Worm (Caenorhabditis elegans): Measurements from ENCODE around the gene cht-4.

Gene cht-4

DNA sequence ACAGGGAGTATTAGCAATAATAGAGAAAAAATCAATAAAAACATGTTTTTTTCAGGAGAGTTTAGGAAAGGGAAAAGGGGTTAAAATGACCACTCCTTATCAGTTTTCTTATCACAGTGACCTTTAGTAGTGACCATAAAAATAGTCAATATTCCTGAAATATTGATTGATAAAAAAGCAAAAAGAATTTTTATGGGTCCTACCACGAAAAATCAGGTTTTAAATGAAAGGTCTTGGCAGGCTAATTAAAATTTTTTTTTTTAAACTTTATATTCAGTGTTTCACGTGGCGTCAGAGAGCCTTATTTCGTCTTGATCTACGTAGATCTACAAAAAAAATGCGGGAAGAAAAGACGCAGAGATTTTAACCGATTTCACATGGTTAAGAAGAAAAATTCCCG lies at the start of gene cht-4:
TSS of gene cht-4 (minus strand) at position 101 of the 400 bp plus-strand sequence.
- no peak for TF ChIP-seq tra-4 (tag; optimal IDR thresholded peaks at IDR 0.05)
- no peak for TF ChIP-seq hmbx-1 (tag; optimal IDR thresholded peaks at IDR 0.05)
- no peak for TF ChIP-seq flt-1 (GFP tag; IDR thresholded peaks at IDR 0.05)
- no peak for TF ChIP-seq ets-7 (tag; optimal IDR thresholded peaks at IDR 0.05)
- TF ChIP-seq ceh-13 (GFP tag; optimal IDR thresholded peaks at IDR 0.05): no peak
- no peak for TF ChIP-seq hmg-4 (GFP tag; optimal IDR thresholded peaks at IDR 0.05)
- TF ChIP-seq hnd-1 (tag; optimal IDR thresholded peaks at IDR 0.05): no peak
- no peak for TF ChIP-seq tbx-37 (GFP tag; conservative IDR thresholded peaks at IDR 0.05)
- TF ChIP-seq F13C5.2 (tag; optimal IDR thresholded peaks at IDR 0.05): no peak
- no peak for TF ChIP-seq B0310.2 (tag; optimal IDR thresholded peaks at IDR 0.05)
- TF ChIP-seq ama-1 (optimal IDR thresholded peaks at IDR 0.05): no peak
- TF ChIP-seq scrt-1 (GFP tag; IDR thresholded peaks at IDR 0.05): no peak
- no peak for TF ChIP-seq aly-1 (tag; optimal IDR thresholded peaks at IDR 0.05)
- no peak for TF ChIP-seq ceh-36 (tag; optimal IDR thresholded peaks at IDR 0.05)

DNA sequence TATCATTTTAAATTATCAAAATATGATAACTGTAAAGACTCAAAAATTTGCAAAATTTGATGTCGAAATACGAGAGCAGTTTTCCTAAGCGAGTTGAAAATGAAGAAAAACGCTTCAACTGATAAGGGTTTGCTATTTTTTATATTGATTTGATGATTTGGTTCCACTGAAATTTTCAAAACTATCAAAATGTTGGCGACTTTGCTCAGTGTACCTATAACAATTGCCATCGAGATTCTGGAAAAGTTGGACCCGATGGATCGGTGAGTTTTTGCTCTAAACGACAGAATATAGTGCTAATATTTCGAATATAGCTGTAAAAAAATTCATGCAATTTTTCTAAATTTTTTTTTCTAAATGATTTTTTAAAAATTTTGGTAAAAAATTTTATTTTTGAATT lies 48.5 kb upstream of the cht-4 start, which contains the start of the genes fbxa-13 and Y22D7AR.2:
TSS of gene fbxa-13 (minus strand) at position 101 of the 400 bp plus-strand sequence.
TSS of gene Y22D7AR.2 (plus strand) at position 148 of the 400 bp plus-strand sequence.
- TF ChIP-seq tbx-11 (GFP tag; IDR thresholded peaks at IDR 0.05) (no peak), hnd-1 (tag; optimal IDR thresholded peaks at IDR 0.05) (no peak), flt-1 (GFP tag; IDR thresholded peaks at IDR 0.05) (no peak), aly-1 (tag; optimal IDR thresholded peaks at IDR 0.05) (no peak), F13C5.2 (tag; optimal IDR thresholded peaks at IDR 0.05) (no peak), scrt-1 (GFP tag; IDR thresholded peaks at IDR 0.05) (no peak), ama-1 (optimal IDR thresholded peaks at IDR 0.05) (no peak), pes-1 (GFP tag; IDR thresholded peaks at IDR 0.05) (no peak), ets-7 (tag; optimal IDR thresholded peaks at IDR 0.05) (no peak), sea-1 (GFP tag; conservative IDR thresholded peaks at IDR 0.05) (no peak), tra-4 (tag; optimal IDR thresholded peaks at IDR 0.05) (no peak), ceh-13 (GFP tag; optimal IDR thresholded peaks at IDR 0.05) (no peak), ceh-36 (tag; optimal IDR thresholded peaks at IDR 0.05) (no peak)

DNA sequence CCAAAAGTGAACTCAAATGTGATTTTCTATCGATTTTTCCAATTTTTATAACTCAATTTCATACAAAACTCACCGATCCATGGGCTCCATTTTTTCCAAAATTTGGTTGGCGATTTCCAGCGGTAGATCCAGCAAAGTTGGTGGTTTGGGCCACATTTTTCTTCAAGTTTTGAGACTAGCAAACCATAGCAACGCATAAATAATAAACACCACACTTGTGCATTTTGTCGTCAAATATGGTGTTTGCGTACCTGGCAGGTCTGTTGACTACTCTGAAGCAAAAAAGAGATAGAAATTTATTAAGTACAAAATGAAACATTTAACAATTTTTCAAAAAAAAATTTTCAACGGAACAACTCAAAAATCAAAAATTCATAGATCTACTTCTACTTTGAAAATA lies 48.1 kb upstream of the cht-4 start:
- TF ChIP-seq hmg-4 (GFP tag; optimal IDR thresholded peaks at IDR 0.05) (no peak), F13C5.2 (tag; optimal IDR thresholded peaks at IDR 0.05) (no peak), ama-1 (optimal IDR thresholded peaks at IDR 0.05) (no peak)

DNA sequence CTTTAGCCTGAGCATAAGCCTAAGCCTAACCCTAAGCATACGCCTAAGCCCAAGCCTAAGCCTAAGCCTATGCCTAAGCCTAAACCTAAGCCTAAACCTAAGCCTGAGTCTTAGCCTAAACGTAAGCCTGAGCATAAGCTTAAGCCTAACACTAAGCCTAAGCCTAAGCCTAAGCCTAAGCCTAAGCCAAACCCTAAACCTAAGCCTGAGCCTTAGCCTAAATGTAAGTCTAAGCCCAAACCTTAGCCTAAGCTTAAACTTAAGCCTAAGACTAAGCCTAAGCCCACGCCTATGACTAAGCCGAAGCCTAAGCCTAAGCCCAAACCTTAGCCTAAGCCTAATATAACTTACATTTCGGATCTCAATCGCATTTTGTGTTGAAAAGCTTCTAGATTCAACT lies 46.7 kb upstream of the cht-4 start:
- TF ChIP-seq ceh-36 (tag; optimal IDR thresholded peaks at IDR 0.05) (peak; percentile 84), scrt-1 (GFP tag; IDR thresholded peaks at IDR 0.05) (no peak)

DNA sequence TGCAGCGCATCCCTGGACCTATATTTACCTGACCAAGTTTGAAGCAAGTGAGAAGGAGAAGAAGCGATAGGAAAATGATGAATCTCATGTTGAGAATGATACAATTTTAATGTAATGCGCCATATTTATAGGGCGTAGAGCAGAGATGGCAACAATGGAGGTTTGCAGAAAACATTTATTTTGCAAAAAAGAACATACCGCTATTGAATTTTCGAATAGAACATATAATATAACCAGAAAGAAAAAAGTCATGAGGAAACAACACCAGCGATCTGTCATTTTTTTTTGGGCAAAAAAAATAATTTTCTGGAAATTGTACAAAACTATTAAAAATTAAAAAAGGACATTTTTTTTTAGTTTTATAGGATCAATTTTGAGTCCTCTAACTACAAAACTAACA lies 45.1 kb upstream of the cht-4 start, which contains the start of gene spex-3:
TSS of gene spex-3 (minus strand) at position 101 of the 400 bp plus-strand sequence.
- TF ChIP-seq scrt-1 (GFP tag; IDR thresholded peaks at IDR 0.05) (no peak), hmg-4 (GFP tag; optimal IDR thresholded peaks at IDR 0.05) (no peak), hmbx-1 (tag; optimal IDR thresholded peaks at IDR 0.05) (no peak), B0310.2 (tag; optimal IDR thresholded peaks at IDR 0.05) (no peak), hnd-1 (tag; optimal IDR thresholded peaks at IDR 0.05) (no peak), aly-1 (tag; optimal IDR thresholded peaks at IDR 0.05) (no peak)

DNA sequence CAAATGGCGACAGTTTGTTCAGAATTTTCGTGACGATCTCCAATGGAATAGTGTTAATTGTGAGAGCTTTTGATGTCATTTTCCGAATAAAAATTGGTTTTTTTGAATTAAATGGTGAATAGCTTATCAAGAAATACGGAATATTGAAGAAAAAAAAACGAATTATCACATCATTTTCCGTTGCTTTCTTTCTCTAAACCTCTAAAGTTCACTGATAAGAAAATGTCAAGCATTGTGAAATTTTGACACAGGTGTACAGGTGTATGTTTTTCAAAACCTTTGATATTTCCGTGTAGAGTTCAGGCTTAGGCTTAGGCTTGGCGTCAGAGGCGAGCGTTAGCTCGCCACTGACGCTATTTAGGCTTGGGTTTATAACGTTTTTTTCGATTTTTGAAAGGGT lies 41.6 kb upstream of the cht-4 start, which contains the start of gene fbxa-74:
TSS of gene fbxa-74 (minus strand) at position 145 of the 400 bp plus-strand sequence.
- TF ChIP-seq ceh-36 (tag; optimal IDR thresholded peaks at IDR 0.05): no peak
- no peak for TF ChIP-seq aly-1 (tag; optimal IDR thresholded peaks at IDR 0.05)
- no peak for TF ChIP-seq pes-1 (GFP tag; IDR thresholded peaks at IDR 0.05)
- TF ChIP-seq tbx-11 (GFP tag; IDR thresholded peaks at IDR 0.05): no peak
- TF ChIP-seq sea-1 (GFP tag; conservative IDR thresholded peaks at IDR 0.05): no peak
- no peak for TF ChIP-seq hnd-1 (tag; optimal IDR thresholded peaks at IDR 0.05)
- TF ChIP-seq ceh-13 (GFP tag; optimal IDR thresholded peaks at IDR 0.05): no peak
- no peak for TF ChIP-seq ama-1 (optimal IDR thresholded peaks at IDR 0.05)
- no peak for TF ChIP-seq tbx-37 (GFP tag; conservative IDR thresholded peaks at IDR 0.05)
- no peak for TF ChIP-seq hmbx-1 (tag; optimal IDR thresholded peaks at IDR 0.05)
- TF ChIP-seq flt-1 (GFP tag; IDR thresholded peaks at IDR 0.05): no peak
- no peak for TF ChIP-seq F13C5.2 (tag; optimal IDR thresholded peaks at IDR 0.05)
- no peak for TF ChIP-seq scrt-1 (GFP tag; IDR thresholded peaks at IDR 0.05)
- TF ChIP-seq tra-4 (tag; optimal IDR thresholded peaks at IDR 0.05): no peak
- TF ChIP-seq hmg-4 (GFP tag; optimal IDR thresholded peaks at IDR 0.05): no peak
- TF ChIP-seq ets-7 (tag; optimal IDR thresholded peaks at IDR 0.05): no peak

DNA sequence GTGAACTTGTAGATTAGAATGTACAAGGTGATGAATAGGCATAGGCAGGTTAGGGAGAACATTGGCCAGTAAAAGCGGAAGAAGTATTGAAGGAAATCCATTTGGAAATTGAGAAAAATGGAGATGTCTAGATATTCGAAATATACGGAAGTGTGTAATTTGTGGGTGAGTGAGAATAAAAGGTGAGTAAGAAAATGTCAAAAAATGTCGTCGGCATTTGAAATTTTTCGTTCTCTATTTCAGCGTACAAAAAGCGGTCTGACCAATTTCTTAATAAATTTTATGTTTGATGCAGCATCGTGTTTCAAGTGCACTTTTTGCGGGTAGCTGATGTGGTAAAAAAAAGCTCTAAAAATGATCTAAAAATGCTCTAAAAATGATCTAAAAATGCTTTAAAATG lies 37.7 kb upstream of the cht-4 start, which contains the start of gene srd-64:
TSS of gene srd-64 (minus strand) at position 101 of the 400 bp plus-strand sequence.
- no peak for TF ChIP-seq tbx-37 (GFP tag; conservative IDR thresholded peaks at IDR 0.05)
- no peak for TF ChIP-seq B0310.2 (tag; optimal IDR thresholded peaks at IDR 0.05)
- TF ChIP-seq scrt-1 (GFP tag; IDR thresholded peaks at IDR 0.05): no peak
- no peak for TF ChIP-seq tbx-11 (GFP tag; IDR thresholded peaks at IDR 0.05)
- no peak for TF ChIP-seq hmg-4 (GFP tag; optimal IDR thresholded peaks at IDR 0.05)
- no peak for TF ChIP-seq hnd-1 (tag; optimal IDR thresholded peaks at IDR 0.05)
- TF ChIP-seq ceh-36 (tag; optimal IDR thresholded peaks at IDR 0.05): no peak
- no peak for TF ChIP-seq ama-1 (optimal IDR thresholded peaks at IDR 0.05)

DNA sequence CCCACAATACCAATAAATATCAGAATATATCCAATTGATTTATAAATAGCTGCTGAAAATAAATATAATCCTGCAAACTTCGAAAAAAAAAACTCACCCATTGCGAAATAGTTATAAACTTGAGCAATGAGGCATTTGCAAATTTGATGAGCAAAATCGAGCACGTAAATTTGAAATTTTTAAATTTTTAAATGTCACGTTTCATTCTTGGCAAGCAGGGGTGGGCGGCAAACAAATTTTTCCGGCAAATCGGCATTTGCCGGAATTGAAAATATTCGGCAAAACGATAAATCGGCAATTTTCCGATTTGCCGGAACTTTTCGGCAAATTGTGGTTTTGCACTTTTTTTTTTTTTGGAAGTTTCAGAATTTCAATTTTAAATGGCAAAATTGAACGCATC lies 32.6 kb upstream of the cht-4 start, which contains the start of gene Y22D7AR.14:
TSS of gene Y22D7AR.14 (minus strand) at position 101 of the 400 bp plus-strand sequence.
- no peak for TF ChIP-seq hmbx-1 (tag; optimal IDR thresholded peaks at IDR 0.05)
- TF ChIP-seq B0310.2 (tag; optimal IDR thresholded peaks at IDR 0.05): no peak
- no peak for TF ChIP-seq tbx-11 (GFP tag; IDR thresholded peaks at IDR 0.05)
- no peak for TF ChIP-seq ceh-36 (tag; optimal IDR thresholded peaks at IDR 0.05)
- no peak for TF ChIP-seq hmg-4 (GFP tag; optimal IDR thresholded peaks at IDR 0.05)
- no peak for TF ChIP-seq ama-1 (optimal IDR thresholded peaks at IDR 0.05)
- no peak for TF ChIP-seq ets-7 (tag; optimal IDR thresholded peaks at IDR 0.05)
- no peak for TF ChIP-seq tbx-37 (GFP tag; conservative IDR thresholded peaks at IDR 0.05)
- TF ChIP-seq hnd-1 (tag; optimal IDR thresholded peaks at IDR 0.05): no peak
- no peak for TF ChIP-seq sea-1 (GFP tag; conservative IDR thresholded peaks at IDR 0.05)
- TF ChIP-seq pes-1 (GFP tag; IDR thresholded peaks at IDR 0.05): no peak
- no peak for TF ChIP-seq scrt-1 (GFP tag; IDR thresholded peaks at IDR 0.05)
- TF ChIP-seq F13C5.2 (tag; optimal IDR thresholded peaks at IDR 0.05): no peak
- no peak for TF ChIP-seq flt-1 (GFP tag; IDR thresholded peaks at IDR 0.05)
